Worm (Caenorhabditis elegans) whole organism, L4/young adult: Measurements from ENCODE around the gene M28.10.

Source experiments
- W03F9.2 ChIP-seq: fragments of 150-350 bp; optimal IDR thresholded peaks from 2 replicates; lab custom pipeline; 2014; ENCODE audit warnings: missing biosample characterization, missing genetic modification characterization
- dao-5 ChIP-seq: sonication (generic microtip); optimal IDR thresholded peaks from 2 replicates; lab custom pipeline; 2016; ENCODE audit warnings: missing genotype, missing genetic modification characterization, moderate library complexity, missing compliant biosample characterization
- him-1 ChIP-seq: sonication (generic microtip); optimal IDR thresholded peaks from 2 replicates; lab custom pipeline; 2016; ENCODE audit warnings: missing genotype, missing genetic modification reagents, missing genetic modification characterization, missing compliant biosample characterization

The M28.10 gene

DNA sequence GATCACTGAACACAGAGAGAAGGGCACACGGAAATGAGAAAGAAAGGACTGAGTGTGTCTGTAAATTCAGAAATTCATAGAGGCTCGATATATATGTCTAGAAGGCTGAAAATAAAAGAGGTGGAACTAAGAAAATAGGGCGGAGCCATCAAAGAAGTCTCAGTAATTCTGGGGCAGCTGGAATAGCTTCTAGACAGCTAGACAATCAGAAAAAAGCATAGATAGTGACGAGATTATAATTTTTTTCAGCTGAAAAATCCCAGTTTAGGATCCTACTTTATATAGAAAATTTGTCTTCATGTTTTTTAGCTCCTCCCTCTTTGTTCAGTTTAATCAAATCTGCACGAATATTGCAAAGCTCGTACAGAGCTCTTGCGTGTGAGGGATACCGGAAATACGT lies 17.7 kb downstream of the M28.10 start, which contains the start of gene D2089.3:
TSS of gene D2089.3 (minus strand) at position 101 of the 400 bp plus-strand sequence.
- TF ChIP-seq dao-5 (tag; lab: Kevin White, UChicago) = no peak
- no peak for TF ChIP-seq W03F9.2 (tag; lab: Kevin White, UChicago)
- no peak for TF ChIP-seq him-1 (tag; lab: Kevin White, UChicago)

DNA sequence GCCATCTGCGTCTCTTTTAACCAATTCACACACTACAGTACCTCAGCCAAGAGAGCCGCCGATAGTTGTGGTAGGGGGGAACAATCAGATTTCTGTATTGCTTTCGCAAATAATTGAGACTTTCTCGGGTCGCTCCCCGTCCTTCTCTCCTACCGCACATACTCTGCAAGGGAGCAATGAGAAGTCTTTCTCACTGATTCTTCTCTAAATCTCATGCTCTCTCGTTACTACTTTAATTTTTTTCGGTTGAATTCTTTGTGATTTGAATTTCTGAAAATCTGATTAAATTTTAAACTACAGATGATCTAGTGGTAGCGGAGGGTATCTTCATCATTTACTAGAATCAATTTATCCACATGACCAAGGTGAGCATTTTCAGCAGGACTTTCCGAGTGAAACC lies 28.0 kb downstream of the M28.10 start, which contains the start of gene ptb-1:
TSS of gene ptb-1 (plus strand) at position 301 of the 400 bp plus-strand sequence.
- TF ChIP-seq dao-5 (tag; lab: Kevin White, UChicago) = no peak
- TF ChIP-seq him-1 (tag; lab: Kevin White, UChicago) = no peak
- TF ChIP-seq W03F9.2 (tag; lab: Kevin White, UChicago) = no peak

DNA sequence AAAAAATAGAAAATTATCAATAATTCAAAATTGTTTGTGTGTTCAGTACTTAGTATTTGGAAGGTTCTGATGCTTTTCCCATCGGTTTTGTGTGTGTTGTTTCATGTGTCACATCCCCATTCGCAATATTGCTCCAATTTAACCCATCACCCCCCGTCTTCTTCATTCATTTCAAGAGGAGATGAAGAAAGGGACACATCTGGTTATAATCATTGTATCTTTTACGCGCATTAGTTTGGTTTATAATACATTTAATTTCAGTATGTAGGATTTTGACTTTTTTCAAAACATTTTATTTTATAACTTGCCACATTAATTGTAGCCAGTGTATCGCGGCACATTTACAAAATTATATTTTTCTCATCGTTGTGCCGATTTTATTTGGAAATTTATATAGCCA lies 32.8 kb downstream of the M28.10 start:
- TF ChIP-seq W03F9.2 (tag; lab: Kevin White, UChicago) = no peak
- no peak for TF ChIP-seq dao-5 (tag; lab: Kevin White, UChicago)
- TF ChIP-seq him-1 (tag; lab: Kevin White, UChicago) = no peak

DNA sequence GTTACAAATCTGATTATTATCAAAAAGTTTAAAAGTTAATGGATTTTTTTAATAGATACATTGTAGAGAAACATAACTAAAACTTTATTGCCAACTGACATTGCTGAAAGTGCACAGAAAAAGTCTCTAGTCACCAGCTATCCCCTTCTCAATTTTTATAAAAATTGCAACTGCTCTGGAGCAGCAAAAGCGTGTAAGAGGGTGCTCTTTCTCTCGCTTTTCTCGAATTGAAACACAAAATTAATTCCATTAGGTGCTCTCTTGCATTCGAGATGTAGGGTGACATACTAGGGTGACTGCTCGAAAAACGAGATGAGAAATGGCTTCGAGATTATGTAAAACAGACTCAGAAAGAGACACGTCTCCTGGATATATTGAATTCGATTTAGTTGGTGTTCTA lies 33.3 kb downstream of the M28.10 start:
- TF ChIP-seq him-1 (tag; lab: Kevin White, UChicago) (no peak), dao-5 (tag; lab: Kevin White, UChicago) (no peak)

DNA sequence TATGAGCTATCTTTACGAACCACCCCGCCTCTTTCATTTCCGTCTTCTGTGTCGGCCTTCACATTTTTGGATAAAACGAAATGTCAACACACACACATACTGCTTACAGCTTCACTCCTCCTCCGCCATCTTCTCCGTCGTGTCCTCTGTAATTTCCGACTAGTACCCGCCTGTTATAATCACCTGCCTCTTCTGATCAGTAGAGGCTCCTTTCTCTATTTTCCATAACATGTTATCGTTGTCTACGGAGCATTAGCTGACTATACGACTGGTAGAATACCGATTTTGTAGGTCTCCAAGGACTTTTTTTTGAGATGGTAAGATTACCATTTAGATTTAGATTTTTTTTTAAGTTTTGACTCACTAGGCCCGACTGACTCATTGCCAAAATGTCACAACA lies 37.6 kb downstream of the M28.10 start:
- TF ChIP-seq dao-5 (tag; lab: Kevin White, UChicago) (no peak), W03F9.2 (tag; lab: Kevin White, UChicago) (no peak), him-1 (tag; lab: Kevin White, UChicago) (no peak)

DNA sequence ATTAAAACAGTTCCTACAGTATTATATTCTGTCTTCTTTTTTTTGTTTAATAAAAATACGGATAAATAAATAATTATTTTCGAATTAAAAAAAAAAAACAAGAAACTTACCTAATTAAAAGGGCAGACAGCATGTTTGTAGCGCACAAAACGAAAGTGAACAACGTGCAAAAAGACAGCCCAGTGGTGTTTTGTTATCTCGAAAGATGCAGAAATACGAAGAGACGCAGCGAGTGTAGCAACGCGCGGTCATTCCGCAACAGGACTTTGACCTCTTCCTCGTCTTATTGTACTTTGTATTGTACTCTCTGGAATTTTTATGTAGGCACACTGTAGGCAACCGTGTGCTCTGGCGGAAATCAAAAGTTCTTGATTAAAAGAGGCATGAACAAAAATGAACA lies 46.3 kb downstream of the M28.10 start, which contains the start of gene gbh-1:
TSS of gene gbh-1 (minus strand) at position 149 of the 400 bp plus-strand sequence.
- TF ChIP-seq dao-5 (tag; lab: Kevin White, UChicago) (no peak), him-1 (tag; lab: Kevin White, UChicago) (no peak), W03F9.2 (tag; lab: Kevin White, UChicago) (no peak)

DNA sequence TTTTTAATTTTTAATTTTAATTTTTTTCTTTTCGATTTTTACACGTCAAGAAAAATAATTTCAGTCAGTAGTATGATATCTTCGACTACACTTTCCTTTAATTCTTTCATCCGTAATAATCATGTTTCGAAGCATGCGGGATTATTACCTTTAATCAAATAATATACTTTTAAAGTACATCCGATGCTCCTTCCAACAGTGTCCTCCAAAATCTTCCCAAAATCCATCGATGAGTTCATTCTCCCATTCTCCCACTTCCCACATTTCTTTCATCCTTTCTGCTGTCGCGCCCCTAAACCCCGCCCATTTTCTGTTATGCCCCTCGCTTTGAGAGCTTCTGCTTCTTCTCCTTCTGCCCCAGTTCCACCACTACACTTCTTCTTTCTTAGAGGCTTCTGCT lies 47.4 kb downstream of the M28.10 start, which contains the start of gene lgc-57:
TSS of gene lgc-57 (plus strand) at position 301 of the 400 bp plus-strand sequence.
- TF ChIP-seq dao-5 (tag; lab: Kevin White, UChicago) (no peak), him-1 (tag; lab: Kevin White, UChicago) (no peak), W03F9.2 (tag; lab: Kevin White, UChicago) (no peak)

DNA sequence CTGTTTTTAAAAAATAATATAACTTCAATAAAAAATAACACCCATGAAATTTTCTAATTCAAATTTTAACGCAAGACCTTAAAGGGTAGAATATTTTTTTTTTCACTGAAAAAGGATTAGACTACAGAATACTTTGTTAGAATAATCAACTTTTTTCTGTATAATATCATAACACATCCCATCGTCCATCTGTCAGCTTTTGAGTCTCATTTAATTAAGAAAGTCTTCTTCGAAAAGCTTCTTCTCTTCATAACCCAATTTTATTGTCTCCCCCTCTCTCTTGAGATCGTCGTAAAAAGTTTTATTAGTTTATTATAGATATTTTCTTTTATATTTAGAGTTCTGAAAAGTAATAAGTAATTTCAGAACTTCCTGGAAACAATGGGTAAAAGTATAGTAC lies 48.7 kb downstream of the M28.10 start:
- TF ChIP-seq dao-5 (tag; lab: Kevin White, UChicago) = no peak
- TF ChIP-seq him-1 (tag; lab: Kevin White, UChicago) = no peak
- no peak for TF ChIP-seq W03F9.2 (tag; lab: Kevin White, UChicago)
